Fruit fly (Drosophila melanogaster) whole organism, embryonic: ENCODE results near the gene ABCB7.
A peak's percentile ranks its signal among the peaks of the same experiment; 100 is the strongest.

ENCODE experiments used
- CG10147 ChIP-seq: fragments of 200-800 bp; sonication (Bioruptor generic); optimal IDR thresholded peaks from 2 replicates; lab custom pipeline; 2019; ENCODE audit warnings: missing biosample characterization, mild to moderate bottlenecking, missing genetic modification characterization, moderate library complexity
- CG10431 ChIP-seq: fragments of 200-800 bp; sonication (Bioruptor generic); optimal IDR thresholded peaks from 3 replicates; lab custom pipeline; 2018; ENCODE audit warnings: missing biosample characterization, mild to moderate bottlenecking, missing genetic modification characterization
- CG10959 ChIP-seq: fragments of 200-800 bp; sonication (Bioruptor generic); IDR thresholded peaks from 2 replicates; pipeline ENCODE4 v1.3.6; 2022; ENCODE audit warnings: missing biosample characterization, missing genetic modification characterization
- CG11723 ChIP-seq: fragments of 200-800 bp; sonication (Bioruptor generic); optimal IDR thresholded peaks from 2 replicates; lab custom pipeline; 2017; ENCODE audit warnings: missing biosample characterization, mild to moderate bottlenecking, missing genetic modification characterization
- CG12236 ChIP-seq: fragments of 200-800 bp; sonication (Bioruptor generic); optimal IDR thresholded peaks from 2 replicates; lab custom pipeline; 2016; ENCODE audit warnings: missing biosample characterization, missing genetic modification characterization
- CG12391 ChIP-seq: fragments of 200-800 bp; sonication (Bioruptor generic); optimal IDR thresholded peaks from 3 replicates; lab custom pipeline; 2018; ENCODE audit warnings: missing biosample characterization, mild to moderate bottlenecking, missing genetic modification characterization, moderate library complexity
- CG13123 ChIP-seq: fragments of 200-800 bp; sonication (Bioruptor generic); optimal IDR thresholded peaks from 2 replicates; lab custom pipeline; 2016; ENCODE audit warnings: missing biosample characterization, missing genetic modification characterization
- CG14965 ChIP-seq: fragments of 200-800 bp; sonication (Bioruptor generic); optimal IDR thresholded peaks from 2 replicates; lab custom pipeline; 2016; ENCODE audit warnings: missing biosample characterization, missing genetic modification characterization, borderline replicate concordance
- CG15011 ChIP-seq: fragments of 200-800 bp; sonication (Bioruptor generic); optimal IDR thresholded peaks from 3 replicates; lab custom pipeline; 2018; ENCODE audit warnings: missing biosample characterization, mild to moderate bottlenecking, missing genetic modification characterization
- CG15696 ChIP-seq: fragments of 200-800 bp; sonication (Bioruptor generic); optimal IDR thresholded peaks from 2 replicates; lab custom pipeline; 2019; ENCODE audit warnings: missing biosample characterization, mild to moderate bottlenecking, missing genetic modification characterization, moderate library complexity
- CG18619 ChIP-seq: fragments of 200-800 bp; sonication (Bioruptor generic); optimal IDR thresholded peaks from 3 replicates; lab custom pipeline; 2017; ENCODE audit warnings: missing biosample characterization, mild to moderate bottlenecking, missing genetic modification characterization
- CG2712 ChIP-seq: fragments of 200-800 bp; optimal IDR thresholded peaks from 3 replicates; lab custom pipeline; 2019; ENCODE audit warnings: missing biosample characterization, mild to moderate bottlenecking, missing genetic modification characterization, moderate library complexity
- CG34376 ChIP-seq: fragments of 200-800 bp; sonication (Bioruptor generic); optimal IDR thresholded peaks from 2 replicates; lab custom pipeline; 2018; ENCODE audit warnings: missing biosample characterization, mild to moderate bottlenecking, missing genetic modification characterization
- CG3847 ChIP-seq: fragments of 200-800 bp; sonication (Bioruptor generic); IDR thresholded peaks from 2 replicates; pipeline ENCODE4 v1.3.6; 2022; ENCODE audit warnings: missing biosample characterization, missing genetic modification characterization
- CG4360 ChIP-seq: fragments of 200-800 bp; sonication (Bioruptor generic); IDR thresholded peaks from 2 replicates; pipeline ENCODE4 v1.3.6; 2022; ENCODE audit warnings: missing biosample characterization, missing genetic modification characterization
- CG6254 ChIP-seq: fragments of 200-800 bp; sonication (Bioruptor generic); optimal IDR thresholded peaks from 3 replicates; lab custom pipeline; 2017; ENCODE audit warnings: mild to moderate bottlenecking, missing biosample characterization, missing genetic modification reagents, missing genetic modification characterization
- CG6854 ChIP-seq: fragments of 200-800 bp; sonication (Bioruptor generic); optimal IDR thresholded peaks from 3 replicates; lab custom pipeline; 2017; ENCODE audit warnings: missing biosample characterization, mild to moderate bottlenecking, missing genetic modification characterization
- CG7745 ChIP-seq: fragments of 200-800 bp; sonication (Bioruptor generic); optimal IDR thresholded peaks from 2 replicates; lab custom pipeline; 2018; ENCODE audit warnings: missing biosample characterization, mild to moderate bottlenecking, missing genetic modification characterization, moderate library complexity
- CG8089 ChIP-seq: fragments of 200-800 bp; sonication (Bioruptor generic); optimal IDR thresholded peaks from 3 replicates; lab custom pipeline; 2016; ENCODE audit warnings: missing biosample characterization, missing genetic modification characterization
- CG9437 ChIP-seq: fragments of 200-800 bp; sonication (Bioruptor generic); optimal IDR thresholded peaks from 2 replicates; lab custom pipeline; 2018; ENCODE audit warnings: missing biosample characterization, mild to moderate bottlenecking, missing genetic modification characterization
- CG9817 ChIP-seq: fragments of 200-800 bp; sonication (Bioruptor generic); optimal IDR thresholded peaks from 2 replicates; lab custom pipeline; 2018; ENCODE audit warnings: missing biosample characterization, mild to moderate bottlenecking, missing genetic modification characterization, moderate library complexity
- Chrac-16 ChIP-seq: fragments of 200-800 bp; sonication (Bioruptor generic); optimal IDR thresholded peaks from 3 replicates; lab custom pipeline; 2016; ENCODE audit warnings: missing biosample characterization, missing genetic modification characterization
- Dll ChIP-seq: fragments of 200-800 bp; sonication (Bioruptor generic); IDR thresholded peaks from 4 replicates; pipeline ENCODE4 v1.3.6; 2022; ENCODE audit warnings: missing biosample characterization, missing genetic modification characterization; ENCODE audit not compliant: partially characterized antibody
- Doc2 ChIP-seq: fragments of 200-800 bp; sonication (Bioruptor generic); IDR thresholded peaks from 2 replicates; pipeline ENCODE4 v1.3.6; 2022; ENCODE audit warnings: missing biosample characterization, missing genetic modification characterization
- Dp ChIP-seq: fragments of 200-800 bp; sonication (Bioruptor generic); optimal IDR thresholded peaks from 2 replicates; lab custom pipeline; 2018; ENCODE audit warnings: missing biosample characterization, mild to moderate bottlenecking, missing genetic modification characterization, moderate library complexity
- Dref ChIP-seq: fragments of 200-800 bp; sonication (Bioruptor generic); IDR thresholded peaks from 2 replicates; pipeline ENCODE4 v1.3.6; 2022; ENCODE audit warnings: missing biosample characterization, missing genetic modification characterization
- Eip74EF ChIP-seq, 2 experiments: fragments of 200-800 bp in 1 of 2; fragments of >200 bp in 1 of 2; sonication (Bioruptor generic) in 1 of 2; optimal IDR thresholded peaks; 2 replicates each; lab custom pipeline; 2017 to 2019; ENCODE audit warnings: missing biosample characterization in 2 of 2, missing genetic modification characterization in 2 of 2, mild to moderate bottlenecking in 1 of 2, moderate library complexity in 1 of 2
- HLH54F ChIP-seq: fragments of 200-800 bp; sonication (Bioruptor generic); optimal IDR thresholded peaks from 3 replicates; lab custom pipeline; 2016; ENCODE audit warnings: missing biosample characterization, missing genetic modification characterization
- Hand ChIP-seq: fragments of 200-800 bp; sonication (Bioruptor generic); optimal IDR thresholded peaks from 2 replicates; lab custom pipeline; 2017; ENCODE audit warnings: mild to moderate bottlenecking, missing biosample characterization, missing genetic modification reagents, missing genetic modification characterization
- Hmr ChIP-seq: fragments of 200-800 bp; sonication (Bioruptor generic); optimal IDR thresholded peaks from 3 replicates; lab custom pipeline; 2017; ENCODE audit warnings: mild to moderate bottlenecking, missing biosample characterization, missing genetic modification reagents, missing genetic modification characterization
- NfI ChIP-seq: fragments of 200-800 bp; sonication (Bioruptor generic); optimal IDR thresholded peaks from 3 replicates; lab custom pipeline; 2018; ENCODE audit warnings: missing biosample characterization, mild to moderate bottlenecking, missing genetic modification characterization, moderate library complexity
- Oli ChIP-seq: fragments of 200-800 bp; sonication (Bioruptor generic); optimal IDR thresholded peaks from 2 replicates; lab custom pipeline; 2018; ENCODE audit warnings: missing biosample characterization, mild to moderate bottlenecking, missing genetic modification characterization, moderate library complexity
- Ravus ChIP-seq: fragments of 200-800 bp; sonication (Bioruptor generic); IDR thresholded peaks from 2 replicates; pipeline ENCODE4 v1.3.6; 2022; ENCODE audit warnings: missing biosample characterization, missing genetic modification characterization
- Scr ChIP-seq: fragments of 200-800 bp; sonication (Bioruptor generic); IDR thresholded peaks from 2 replicates; pipeline ENCODE4 v1.3.6; 2022; ENCODE audit warnings: missing biosample characterization, missing genetic modification characterization; ENCODE audit not compliant: partially characterized antibody
- Usf ChIP-seq: fragments of 200-800 bp; sonication (Bioruptor generic); optimal IDR thresholded peaks from 2 replicates; lab custom pipeline; 2017; ENCODE audit warnings: missing genotype, missing biosample characterization, missing genetic modification characterization
- ara ChIP-seq: fragments of 200-800 bp; sonication (Bioruptor generic); IDR thresholded peaks from 2 replicates; pipeline ENCODE4 v1.3.6; 2022; ENCODE audit warnings: missing biosample characterization, missing genetic modification characterization
- cg ChIP-seq: fragments of 200-800 bp; sonication (Bioruptor generic); optimal IDR thresholded peaks from 3 replicates; lab custom pipeline; 2019; ENCODE audit warnings: missing biosample characterization, mild to moderate bottlenecking, missing genetic modification characterization, moderate library complexity
- da ChIP-seq: fragments of 200-800 bp; sonication (Bioruptor generic); optimal IDR thresholded peaks from 2 replicates; lab custom pipeline; 2016; ENCODE audit warnings: missing biosample characterization, missing genetic modification characterization
- danr ChIP-seq: fragments of 200-800 bp; sonication (Bioruptor generic); IDR thresholded peaks from 2 replicates; pipeline ENCODE4 v1.3.6; 2022; ENCODE audit warnings: missing biosample characterization, missing genetic modification characterization
- dm ChIP-seq: fragments of 200-800 bp; sonication (Bioruptor generic); optimal IDR thresholded peaks from 3 replicates; lab custom pipeline; 2016; ENCODE audit warnings: missing biosample characterization, missing genetic modification characterization
- grau ChIP-seq: fragments of 200-800 bp; optimal IDR thresholded peaks from 3 replicates; lab custom pipeline; 2019; ENCODE audit warnings: missing biosample characterization, mild to moderate bottlenecking, missing genetic modification characterization, moderate library complexity
- h ChIP-seq: fragments of >200 bp; optimal IDR thresholded peaks from 2 replicates; lab custom pipeline; 2017
- jigr1 ChIP-seq: fragments of 200-800 bp; sonication (Bioruptor generic); IDR thresholded peaks from 3 replicates; pipeline ENCODE4 v1.3.6; 2022; ENCODE audit warnings: missing biosample characterization, missing genetic modification characterization
- ken ChIP-seq: fragments of 200-800 bp; sonication (Bioruptor generic); IDR thresholded peaks from 3 replicates; pipeline ENCODE4 v1.3.6; 2022; ENCODE audit warnings: missing biosample characterization, missing genetic modification characterization
- knrl ChIP-seq: fragments of 200-800 bp; sonication (Bioruptor generic); IDR thresholded peaks from 3 replicates; pipeline ENCODE4 v1.3.6; 2022; ENCODE audit warnings: missing biosample characterization, missing genetic modification characterization; ENCODE audit not compliant: partially characterized antibody
- mirr ChIP-seq: fragments of 200-800 bp; sonication (Bioruptor generic); optimal IDR thresholded peaks from 3 replicates; lab custom pipeline; 2018; ENCODE audit warnings: missing biosample characterization, mild to moderate bottlenecking, missing genetic modification characterization
- pita ChIP-seq: fragments of 200-800 bp; sonication (Bioruptor generic); optimal IDR thresholded peaks from 2 replicates; lab custom pipeline; 2017; ENCODE audit warnings: missing biosample characterization, mild to moderate bottlenecking, missing genetic modification characterization
- seq ChIP-seq: fragments of 200-800 bp; sonication (Bioruptor generic); IDR thresholded peaks from 2 replicates; pipeline ENCODE4 v1.3.6; 2022; ENCODE audit warnings: missing biosample characterization, missing genetic modification characterization
- ssp ChIP-seq: fragments of 200-800 bp; sonication (Bioruptor generic); IDR thresholded peaks from 2 replicates; pipeline ENCODE4 v1.3.6; 2022; ENCODE audit warnings: missing biosample characterization, missing genetic modification characterization
- stwl ChIP-seq: fragments of 200-800 bp; sonication (Bioruptor generic); optimal IDR thresholded peaks from 3 replicates; lab custom pipeline; 2018; ENCODE audit warnings: missing biosample characterization, mild to moderate bottlenecking, missing genetic modification characterization, moderate library complexity
- yki ChIP-seq: fragments of >200 bp; optimal IDR thresholded peaks from 3 replicates; lab custom pipeline; 2018

ABCB7 gene

DNA sequence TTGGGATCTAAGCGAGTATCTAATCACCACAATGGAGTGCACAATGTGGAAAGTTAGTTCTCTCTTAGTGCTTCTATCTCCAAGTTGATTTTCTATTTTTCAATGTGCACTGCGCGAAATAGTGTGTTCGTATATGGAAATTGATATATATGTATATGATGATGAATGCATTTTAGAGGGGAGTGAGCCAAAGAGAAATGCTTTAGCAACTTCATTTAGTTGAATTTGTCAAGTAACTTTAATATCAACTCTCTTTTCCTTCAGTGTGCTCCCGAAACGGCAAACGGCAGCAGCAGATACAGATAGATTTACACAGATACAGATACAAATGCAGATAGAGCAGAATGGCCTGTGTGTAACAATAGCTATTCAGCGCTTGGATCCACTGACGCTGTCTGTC, 34.2 kb upstream of the ABCB7 start (continued):
- TF ChIP-seq stwl (tag; lab: Kevin White, UChicago) = no peak
- TF ChIP-seq CG4360 (GFP tag; lab: Robert Waterston, UW) = no peak
- no peak for TF ChIP-seq Dll (GFP tag; lab: Robert Waterston, UW)
- peak; percentile 38 for TF ChIP-seq CG18619
- TF ChIP-seq CG10147 (GFP tag; lab: Kevin White, UChicago) = no peak
- peak in 1 of 2 experiments; percentile 46 for TF ChIP-seq Eip74EF (GFP tag; optimal IDR thresholded peaks at IDR 0.05; lab: Kevin White, UChicago)
- TF ChIP-seq CG2712 = peak; percentile 80
- TF ChIP-seq ara = peak; percentile 74
- no peak for TF ChIP-seq danr (GFP tag; lab: Robert Waterston, UW)
- no peak for TF ChIP-seq dm
- no peak for TF ChIP-seq Hand
- TF ChIP-seq Usf (GFP tag; lab: Kevin White, UChicago) = peak; percentile 11
- no peak for TF ChIP-seq jigr1 (GFP tag; lab: Robert Waterston, UW)
- no peak for TF ChIP-seq HLH54F
- TF ChIP-seq CG6254 (GFP tag; lab: Kevin White, UChicago) = peak; percentile 30
- TF ChIP-seq CG9817 = peak; percentile 39
- no peak for TF ChIP-seq knrl (GFP tag; lab: Robert Waterston, UW)
- TF ChIP-seq Ravus (GFP tag; lab: Robert Waterston, UW) = no peak
- TF ChIP-seq CG10959 (GFP tag; lab: Robert Waterston, UW) = no peak
- peak; percentile 30 for TF ChIP-seq CG9437 (GFP tag; lab: Kevin White, UChicago)
- peak; percentile 40; the same call in 1 of the 2 replicates for TF ChIP-seq CG3847 (GFP tag; lab: Robert Waterston, UW)
- peak; percentile 60 for TF ChIP-seq CG12236 (GFP tag; lab: Kevin White, UChicago)
- TF ChIP-seq da (GFP tag; lab: Kevin White, UChicago) = no peak
- TF ChIP-seq CG15696 (tag; lab: Kevin White, UChicago) = no peak
- TF ChIP-seq CG15011 = no peak
- TF ChIP-seq Oli = peak; percentile 72
- no peak for TF ChIP-seq Dp
- no peak for TF ChIP-seq CG34376
- TF ChIP-seq CG6854 (GFP tag; lab: Kevin White, UChicago) = no peak
- TF ChIP-seq Chrac-16 (GFP tag; lab: Kevin White, UChicago) = peak; percentile 71
- TF ChIP-seq CG11723 (GFP tag; lab: Kevin White, UChicago) = peak; percentile 48
- no peak for TF ChIP-seq mirr (GFP tag; lab: Kevin White, UChicago)
- TF ChIP-seq yki (lab: Kevin White, UChicago) = no peak
- TF ChIP-seq Scr (GFP tag; lab: Robert Waterston, UW) = no peak
- peak; percentile 7 for TF ChIP-seq Hmr (GFP tag; lab: Kevin White, UChicago)
- TF ChIP-seq CG8089 (GFP tag; lab: Kevin White, UChicago) = peak; percentile 38
- TF ChIP-seq Doc2 (GFP tag; lab: Robert Waterston, UW) = no peak
- no peak for TF ChIP-seq CG7745 (tag; lab: Kevin White, UChicago)
- peak; percentile 45; the same call in 1 of the 2 replicates for TF ChIP-seq ssp
- no peak for TF ChIP-seq Dref (GFP tag; lab: Robert Waterston, UW)
- TF ChIP-seq CG12391 (tag; lab: Kevin White, UChicago) = peak; percentile 78
- TF ChIP-seq ken (GFP tag; lab: Robert Waterston, UW) = peak; percentile 64; the same call in 2 of the 3 replicates
- TF ChIP-seq grau = peak; percentile 66
- TF ChIP-seq h (lab: Kevin White, UChicago) = no peak
- TF ChIP-seq CG14965 (GFP tag; lab: Kevin White, UChicago) = no peak
- no peak for TF ChIP-seq CG10431 (GFP tag; lab: Kevin White, UChicago)
- TF ChIP-seq cg = peak; percentile 14
- peak; percentile 23 for TF ChIP-seq CG13123
- TF ChIP-seq pita (GFP tag; lab: Kevin White, UChicago) = no peak
- peak; percentile 22; the same call in 1 of the 2 replicates for TF ChIP-seq seq (GFP tag; lab: Robert Waterston, UW)
- TF ChIP-seq NfI (GFP tag; lab: Kevin White, UChicago) = peak; percentile 32
